Worm (Caenorhabditis elegans) whole organism, L1 larva: Measurements from ENCODE around the gene K08E5.5.

Experiments used
- ceh-82 ChIP-seq, 3 experiments: fragments of 150-350 bp in 1 of 3; sonication (generic microtip) in 2 of 3; optimal IDR thresholded peaks; 2 replicates each; lab custom pipeline; 2014 to 2017; ENCODE audit warnings: missing biosample characterization in 3 of 3, missing genetic modification characterization in 3 of 3
- dpl-1 ChIP-seq, 3 experiments: fragments of 150-350 bp in 2 of 3; sonication (generic microtip) in 1 of 3; optimal IDR thresholded peaks; 2 replicates each; lab custom pipeline; 2014 to 2017; ENCODE audit warnings: missing biosample characterization in 3 of 3, missing genetic modification characterization in 3 of 3, missing genetic modification reagents in 3 of 3
- fkh-10 ChIP-seq: sonication (generic microtip); optimal IDR thresholded peaks from 2 replicates; lab custom pipeline; 2017; ENCODE audit warnings: missing biosample characterization, missing genetic modification reagents, missing genetic modification characterization
- fkh-8 ChIP-seq: sonication (generic microtip); optimal IDR thresholded peaks from 2 replicates; lab custom pipeline; 2016; ENCODE audit warnings: mild to moderate bottlenecking, missing genetic modification characterization, missing compliant biosample characterization
- grh-1 ChIP-seq: fragments of 200-800 bp; sonication (Bioruptor generic); IDR thresholded peaks from 2 replicates; pipeline ENCODE4 v1.3.6; 2022; ENCODE audit warnings: missing genetic modification reagents, missing genetic modification characterization, missing compliant biosample characterization
- lin-39 ChIP-seq: fragments of 150-350 bp; optimal IDR thresholded peaks from 2 replicates; lab custom pipeline; 2014; ENCODE audit warnings: missing biosample characterization, missing genetic modification reagents, missing genetic modification characterization
- lir-3 ChIP-seq: sonication (generic microtip); optimal IDR thresholded peaks from 2 replicates; lab custom pipeline; 2016; ENCODE audit warnings: mild to moderate bottlenecking, missing genetic modification characterization, moderate library complexity, missing compliant biosample characterization; ENCODE audit not compliant: poor library complexity
- mep-1 ChIP-seq: fragments of 150-350 bp; optimal IDR thresholded peaks from 2 replicates; lab custom pipeline; 2014; ENCODE audit warnings: missing biosample characterization, missing genetic modification characterization
- nhr-84 ChIP-seq: sonication (generic microtip); optimal IDR thresholded peaks from 2 replicates; lab custom pipeline; 2017; ENCODE audit warnings: missing biosample characterization, missing genetic modification characterization
- unc-62 ChIP-seq: fragments of 150-350 bp; optimal IDR thresholded peaks from 2 replicates; lab custom pipeline; 2014; ENCODE audit warnings: missing biosample characterization, missing genetic modification reagents, missing genetic modification characterization
- zip-4 ChIP-seq: fragments of 200-800 bp; sonication (Bioruptor generic); optimal IDR thresholded peaks from 2 replicates; lab custom pipeline; 2018; ENCODE audit warnings: mild to moderate bottlenecking, missing genetic modification characterization, moderate library complexity, missing compliant biosample characterization

DNA sequence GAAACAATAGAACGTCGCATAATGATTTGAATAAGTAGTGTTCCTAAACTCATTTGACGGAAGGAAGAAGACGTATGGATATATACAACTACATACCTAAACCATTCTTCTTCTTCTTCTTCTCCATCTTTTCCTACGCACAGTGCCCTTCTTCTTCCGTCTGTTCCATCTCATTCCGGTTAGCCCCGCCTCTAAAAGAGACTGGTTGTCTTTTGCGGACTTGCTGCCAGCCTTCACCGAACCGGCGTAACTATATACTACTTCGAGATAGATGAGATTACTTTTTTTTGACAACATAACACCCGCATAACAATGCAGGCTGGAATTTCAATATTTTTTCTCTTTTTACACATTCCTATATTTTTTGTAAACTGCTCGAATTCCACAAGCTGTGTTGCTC is at the start of gene K08E5.5, which contains the start of gene mua-3:
- TF ChIP-seq mep-1 (no peak), unc-62 (no peak), grh-1 (no peak), lir-3 (tag; lab: Kevin White, UChicago) (no peak), dpl-1 (GFP tag; optimal IDR thresholded peaks at IDR 0.05; lab: Kevin White, UChicago) (no peak), zip-4 (GFP tag; lab: Kevin White, UChicago) (no peak), nhr-84 (no peak), fkh-8 (tag; lab: Kevin White, UChicago) (no peak), ceh-82 (tag; optimal IDR thresholded peaks at IDR 0.05; lab: Kevin White, UChicago) (no peak), fkh-10 (GFP tag; lab: Kevin White, UChicago) (no peak), lin-39 (tag; lab: Kevin White, UChicago) (no peak)
